Fruit fly (Drosophila melanogaster) whole organism, embryonic: ENCODE results near the gene dyw.

Source experiments
- Adf1 ChIP-seq: fragments of 200-800 bp; sonication (Bioruptor generic); IDR thresholded peaks from 2 replicates; pipeline ENCODE4 v1.3.6; 2022; ENCODE audit warnings: missing biosample characterization, missing genetic modification characterization
- Awh ChIP-seq: fragments of 200-800 bp; sonication (Bioruptor generic); IDR thresholded peaks from 2 replicates; pipeline ENCODE4, ENCODE4 v1.3.6; 2022; ENCODE audit warnings: missing biosample characterization, missing genetic modification characterization
- CG10147 ChIP-seq: fragments of 200-800 bp; sonication (Bioruptor generic); optimal IDR thresholded peaks from 2 replicates; lab custom pipeline; 2019; ENCODE audit warnings: missing biosample characterization, mild to moderate bottlenecking, missing genetic modification characterization, moderate library complexity
- CG10431 ChIP-seq: fragments of 200-800 bp; sonication (Bioruptor generic); optimal IDR thresholded peaks from 3 replicates; lab custom pipeline; 2018; ENCODE audit warnings: missing biosample characterization, mild to moderate bottlenecking, missing genetic modification characterization
- CG12219 ChIP-seq: fragments of 200-800 bp; sonication (Bioruptor generic); optimal IDR thresholded peaks from 3 replicates; lab custom pipeline; 2018; ENCODE audit warnings: missing biosample characterization, mild to moderate bottlenecking, missing genetic modification characterization
- CG13123 ChIP-seq: fragments of 200-800 bp; sonication (Bioruptor generic); optimal IDR thresholded peaks from 2 replicates; lab custom pipeline; 2016; ENCODE audit warnings: missing biosample characterization, missing genetic modification characterization
- CG13296 ChIP-seq: fragments of 200-800 bp; sonication (Bioruptor generic); optimal IDR thresholded peaks from 3 replicates; lab custom pipeline; 2018; ENCODE audit warnings: missing biosample characterization, mild to moderate bottlenecking, missing genetic modification characterization
- CG13775 ChIP-seq: fragments of 200-800 bp; sonication (Bioruptor generic); optimal IDR thresholded peaks from 3 replicates; lab custom pipeline; 2017; ENCODE audit warnings: missing biosample characterization, mild to moderate bottlenecking, missing genetic modification characterization
- CG14667 ChIP-seq: fragments of 200-800 bp; sonication (Bioruptor generic); IDR thresholded peaks from 2 replicates; pipeline ENCODE4 v1.3.6; 2022; ENCODE audit warnings: missing biosample characterization, missing genetic modification characterization
- CG16815 ChIP-seq: fragments of 200-800 bp; sonication (Bioruptor generic); optimal IDR thresholded peaks from 3 replicates; lab custom pipeline; 2017; ENCODE audit warnings: missing biosample characterization, mild to moderate bottlenecking, missing genetic modification characterization
- CG18476 ChIP-seq: fragments of 200-800 bp; sonication (Bioruptor generic); optimal IDR thresholded peaks from 2 replicates; lab custom pipeline; 2016; ENCODE audit warnings: missing biosample characterization, mild to moderate bottlenecking, missing genetic modification characterization
- CG31365 ChIP-seq: fragments of 200-800 bp; sonication (Bioruptor generic); optimal IDR thresholded peaks from 2 replicates; lab custom pipeline; 2018; ENCODE audit warnings: missing biosample characterization, mild to moderate bottlenecking, missing genetic modification characterization
- CG31441 ChIP-seq: fragments of 200-800 bp; sonication (Bioruptor generic); IDR thresholded peaks from 2 replicates; pipeline ENCODE4 v1.3.6; 2022; ENCODE audit warnings: missing biosample characterization, missing genetic modification characterization
- CG3847 ChIP-seq: fragments of 200-800 bp; sonication (Bioruptor generic); IDR thresholded peaks from 2 replicates; pipeline ENCODE4 v1.3.6; 2022; ENCODE audit warnings: missing biosample characterization, missing genetic modification characterization
- CG6765 ChIP-seq: fragments of 200-800 bp; sonication (Bioruptor generic); optimal IDR thresholded peaks from 3 replicates; lab custom pipeline; 2017; ENCODE audit warnings: missing biosample characterization, mild to moderate bottlenecking, missing genetic modification characterization
- CG6854 ChIP-seq: fragments of 200-800 bp; sonication (Bioruptor generic); optimal IDR thresholded peaks from 3 replicates; lab custom pipeline; 2017; ENCODE audit warnings: missing biosample characterization, mild to moderate bottlenecking, missing genetic modification characterization
- CG7745 ChIP-seq: fragments of 200-800 bp; sonication (Bioruptor generic); optimal IDR thresholded peaks from 2 replicates; lab custom pipeline; 2018; ENCODE audit warnings: missing biosample characterization, mild to moderate bottlenecking, missing genetic modification characterization, moderate library complexity
- CG8359 ChIP-seq: fragments of 200-800 bp; sonication (Bioruptor generic); optimal IDR thresholded peaks from 2 replicates; lab custom pipeline; 2017; ENCODE audit warnings: missing biosample characterization, mild to moderate bottlenecking, missing genetic modification characterization, borderline replicate concordance
- CG9727 ChIP-seq: fragments of 200-800 bp; sonication (Bioruptor generic); optimal IDR thresholded peaks from 3 replicates; lab custom pipeline; 2017; ENCODE audit warnings: missing biosample characterization, mild to moderate bottlenecking, missing genetic modification characterization
- CoRest ChIP-seq: fragments of 200-800 bp; sonication (Bioruptor generic); optimal IDR thresholded peaks from 3 replicates; lab custom pipeline; 2018; ENCODE audit warnings: missing biosample characterization, mild to moderate bottlenecking, missing genetic modification characterization, moderate library complexity
- Doc2 ChIP-seq: fragments of 200-800 bp; sonication (Bioruptor generic); IDR thresholded peaks from 2 replicates; pipeline ENCODE4 v1.3.6; 2022; ENCODE audit warnings: missing biosample characterization, missing genetic modification characterization
- Elba2 ChIP-seq: fragments of 200-800 bp; sonication (Bioruptor generic); optimal IDR thresholded peaks from 3 replicates; lab custom pipeline; 2016; ENCODE audit warnings: missing biosample characterization, missing genetic modification characterization
- Fer1 ChIP-seq: fragments of 200-800 bp; sonication (Bioruptor generic); optimal IDR thresholded peaks from 2 replicates; lab custom pipeline; 2017; ENCODE audit warnings: missing biosample characterization, mild to moderate bottlenecking, missing genetic modification characterization
- GATAe ChIP-seq: fragments of 200-800 bp; sonication (Bioruptor generic); conservative IDR thresholded peaks from 2 replicates; pipeline ENCODE4 v1.3.6; 2022; ENCODE audit warnings: missing biosample characterization, missing genetic modification characterization
- Oaz ChIP-seq: fragments of 200-800 bp; sonication (Bioruptor generic); IDR thresholded peaks from 2 replicates; pipeline ENCODE4 v1.3.6; 2022; ENCODE audit warnings: missing biosample characterization, missing genetic modification characterization
- Sox100B ChIP-seq: fragments of 200-800 bp; sonication (Bioruptor generic); optimal IDR thresholded peaks from 3 replicates; lab custom pipeline; 2018; ENCODE audit warnings: missing biosample characterization, mild to moderate bottlenecking, missing genetic modification characterization
- Sox102F ChIP-seq: fragments of 200-800 bp; sonication (Bioruptor generic); optimal IDR thresholded peaks from 2 replicates; lab custom pipeline; 2018; ENCODE audit warnings: missing biosample characterization, mild to moderate bottlenecking, missing genetic modification characterization, moderate library complexity
- Stat92E ChIP-seq, 3 experiments: fragments of >200 bp in 2 of 3; fragments of 200-800 bp in 1 of 3; sonication (Bioruptor generic) in 1 of 3; optimal IDR thresholded peaks; 2 replicates each; lab custom pipeline; 2017 to 2019; ENCODE audit warnings: missing biosample characterization in 3 of 3, missing genetic modification characterization in 3 of 3, mild to moderate bottlenecking in 1 of 3, moderate library complexity in 1 of 3
- TFAM ChIP-seq: fragments of 200-800 bp; sonication (Bioruptor generic); optimal IDR thresholded peaks from 2 replicates; lab custom pipeline; 2017; ENCODE audit warnings: missing biosample characterization, missing genetic modification characterization, inconsistent platforms
- abd-A ChIP-seq: fragments of 200-800 bp; sonication (Bioruptor generic); optimal IDR thresholded peaks from 3 replicates; lab custom pipeline; 2019; ENCODE audit warnings: missing biosample characterization, mild to moderate bottlenecking, missing genetic modification characterization, moderate library complexity
- ac ChIP-seq: fragments of 200-800 bp; sonication (Bioruptor generic); optimal IDR thresholded peaks from 3 replicates; lab custom pipeline; 2017; ENCODE audit warnings: missing biosample characterization, mild to moderate bottlenecking, missing genetic modification characterization
- aop ChIP-seq: fragments of 200-800 bp; sonication (Bioruptor generic); IDR thresholded peaks from 2 replicates; pipeline ENCODE4 v1.3.6; 2022; ENCODE audit warnings: missing biosample characterization, missing genetic modification characterization
- ase ChIP-seq: fragments of 200-800 bp; sonication (Bioruptor generic); IDR thresholded peaks from 3 replicates; pipeline ENCODE4 v1.3.6; 2022; ENCODE audit warnings: missing biosample characterization, missing genetic modification characterization
- bab2 ChIP-seq: fragments of 200-800 bp; sonication (Bioruptor generic); optimal IDR thresholded peaks from 2 replicates; lab custom pipeline; 2016; ENCODE audit warnings: missing biosample characterization, missing genetic modification characterization
- caup ChIP-seq: fragments of 200-800 bp; sonication (Bioruptor generic); optimal IDR thresholded peaks from 3 replicates; lab custom pipeline; 2017; ENCODE audit warnings: missing biosample characterization, mild to moderate bottlenecking, missing genetic modification characterization, moderate library complexity; ENCODE audit not compliant: severe bottlenecking
- ems ChIP-seq: fragments of 200-800 bp; sonication (Bioruptor generic); optimal IDR thresholded peaks from 3 replicates; lab custom pipeline; 2016; ENCODE audit warnings: missing biosample characterization, missing genetic modification characterization
- esg ChIP-seq: fragments of 200-800 bp; sonication (Bioruptor generic); conservative IDR thresholded peaks from 2 replicates; pipeline ENCODE4 v1.3.6; 2022; ENCODE audit warnings: missing biosample characterization, missing genetic modification characterization
- fu2 ChIP-seq: fragments of 200-800 bp; sonication (Bioruptor generic); optimal IDR thresholded peaks from 2 replicates; lab custom pipeline; 2016; ENCODE audit warnings: missing biosample characterization, missing genetic modification characterization
- gt ChIP-seq: fragments of 200-800 bp; sonication (Bioruptor generic); IDR thresholded peaks from 2 replicates; pipeline ENCODE4 v1.3.6; 2022; ENCODE audit warnings: missing biosample characterization, missing genetic modification characterization
- lmd ChIP-seq: fragments of 200-800 bp; sonication (Bioruptor generic); IDR thresholded peaks from 2 replicates; pipeline ENCODE4 v1.3.6; 2022; ENCODE audit warnings: missing biosample characterization, missing genetic modification characterization
- lola ChIP-seq, 3 experiments: fragments of >200 bp in 2 of 3; fragments of 200-800 bp in 1 of 3; sonication (Bioruptor generic) in 1 of 3; optimal IDR thresholded peaks; 2 replicates each; lab custom pipeline; 2017 to 2019; ENCODE audit warnings: missing biosample characterization in 3 of 3, missing genetic modification characterization in 3 of 3, mild to moderate bottlenecking in 1 of 3, moderate library complexity in 1 of 3
- nerfin-1 ChIP-seq: fragments of 200-800 bp; sonication (Bioruptor generic); optimal IDR thresholded peaks from 3 replicates; lab custom pipeline; 2019; ENCODE audit warnings: missing biosample characterization, mild to moderate bottlenecking, missing genetic modification characterization, moderate library complexity
- org-1 ChIP-seq: fragments of 200-800 bp; sonication (Bioruptor generic); optimal IDR thresholded peaks from 2 replicates; lab custom pipeline; 2017; ENCODE audit warnings: missing biosample characterization, missing genetic modification characterization
- row ChIP-seq: fragments of 200-800 bp; sonication (Bioruptor generic); IDR thresholded peaks from 3 replicates; pipeline ENCODE4 v1.3.6; 2022; ENCODE audit warnings: missing biosample characterization, missing genetic modification characterization
- sim ChIP-seq: fragments of 200-800 bp; sonication (Bioruptor generic); IDR thresholded peaks from 2 replicates; pipeline ENCODE4 v1.3.6; 2022; ENCODE audit warnings: missing biosample characterization, missing genetic modification characterization
- stwl ChIP-seq: fragments of 200-800 bp; sonication (Bioruptor generic); optimal IDR thresholded peaks from 3 replicates; lab custom pipeline; 2018; ENCODE audit warnings: missing biosample characterization, mild to moderate bottlenecking, missing genetic modification characterization, moderate library complexity
- twi ChIP-seq: fragments of 200-800 bp; optimal IDR thresholded peaks from 2 replicates; lab custom pipeline; 2019; ENCODE audit warnings: missing biosample characterization, mild to moderate bottlenecking, missing genetic modification characterization, moderate library complexity
- unc-4 ChIP-seq: fragments of 200-800 bp; sonication (Bioruptor generic); IDR thresholded peaks from 2 replicates; pipeline ENCODE4 v1.3.6; 2022; ENCODE audit warnings: missing biosample characterization, missing genetic modification characterization; ENCODE audit not compliant: partially characterized antibody
- unpg ChIP-seq: fragments of 200-800 bp; sonication (Bioruptor generic); optimal IDR thresholded peaks from 3 replicates; lab custom pipeline; 2018; ENCODE audit warnings: missing biosample characterization, mild to moderate bottlenecking, missing genetic modification characterization, moderate library complexity
- vnd ChIP-seq: fragments of 200-800 bp; sonication (Bioruptor generic); IDR thresholded peaks from 3 replicates; pipeline ENCODE4 v1.3.6; 2022; ENCODE audit warnings: missing biosample characterization, missing genetic modification characterization; ENCODE audit not compliant: partially characterized antibody

dyw gene

dm6 chrX:2703693-2704092 lies 10.0 kb upstream of the dyw start, which contains the start of gene Ugalt (continued):
- TF ChIP-seq lmd (GFP tag; lab: Robert Waterston, UW) (peak; percentile 100), CG3847 (GFP tag; lab: Robert Waterston, UW) (peak; percentile 100), ems (GFP tag; lab: Kevin White, UChicago) (peak; percentile 100), CG14667 (GFP tag; lab: Robert Waterston, UW) (peak; percentile 100), CG13123 (GFP tag; lab: Kevin White, UChicago) (peak; percentile 100), CG7745 (tag; lab: Kevin White, UChicago) (peak; percentile 96), Adf1 (GFP tag; lab: Robert Waterston, UW) (peak; percentile 99), row (GFP tag; lab: Robert Waterston, UW) (peak; percentile 100), ase (GFP tag; lab: Robert Waterston, UW) (peak; percentile 100), lola (GFP tag; optimal IDR thresholded peaks at IDR 0.05; lab: Kevin White, UChicago) (peak in 1 of 3 experiments; percentile 100), GATAe (peak; percentile 100), org-1 (GFP tag; lab: Kevin White, UChicago) (peak; percentile 100), CG10431 (GFP tag; lab: Kevin White, UChicago) (peak; percentile 99), CG13775 (GFP tag; lab: Kevin White, UChicago) (peak; percentile 100), CG6854 (GFP tag; lab: Kevin White, UChicago) (peak; percentile 100), CG12219 (peak; percentile 100), Awh (GFP tag; lab: Robert Waterston, UW) (peak; percentile 100), vnd (GFP tag; lab: Robert Waterston, UW) (no peak), gt (GFP tag; lab: Robert Waterston, UW) (peak; percentile 100), CoRest (tag; lab: Kevin White, UChicago) (peak; percentile 100), Sox100B (GFP tag; lab: Kevin White, UChicago) (peak; percentile 100), CG10147 (GFP tag; lab: Kevin White, UChicago) (peak; percentile 100), Oaz (GFP tag; lab: Robert Waterston, UW) (peak; percentile 100), esg (GFP tag; lab: Robert Waterston, UW) (peak; percentile 100), stwl (peak; percentile 93), Fer1 (GFP tag; lab: Kevin White, UChicago) (peak; percentile 100), caup (GFP tag; lab: Kevin White, UChicago) (peak; percentile 100), TFAM (GFP tag; lab: Kevin White, UChicago) (peak; percentile 98), Stat92E (GFP tag; optimal IDR thresholded peaks at IDR 0.05; lab: Kevin White, UChicago) (peak in 1 of 3 experiments; percentile 99), Elba2 (GFP tag; lab: Kevin White, UChicago) (peak; percentile 98), ac (peak; percentile 99), bab2 (peak; percentile 100), abd-A (tag; lab: Kevin White, UChicago) (peak; percentile 100), unc-4 (GFP tag; lab: Robert Waterston, UW) (peak; percentile 54; the same call in 1 of the 2 replicates), CG31441 (GFP tag; lab: Robert Waterston, UW) (peak; percentile 100), sim (GFP tag; lab: Robert Waterston, UW) (peak; percentile 100), CG18476 (GFP tag; lab: Kevin White, UChicago) (peak; percentile 100), CG31365 (tag; lab: Kevin White, UChicago) (peak; percentile 97), Doc2 (GFP tag; lab: Robert Waterston, UW) (peak; percentile 100), CG6765 (peak; percentile 100), CG16815 (peak; percentile 100), nerfin-1 (tag; lab: Kevin White, UChicago) (peak; percentile 100), Sox102F (peak; percentile 100), CG9727 (GFP tag; lab: Kevin White, UChicago) (peak; percentile 100), unpg (GFP tag; lab: Kevin White, UChicago) (peak; percentile 100), CG8359 (peak; percentile 98), twi (tag; lab: Kevin White, UChicago) (peak; percentile 100), CG13296 (GFP tag; lab: Kevin White, UChicago) (peak; percentile 100), fu2 (peak; percentile 100), aop (GFP tag; lab: Robert Waterston, UW) (peak; percentile 100)
